Fruit fly (Drosophila melanogaster): ENCODE results near the gene CG14659.

Gene CG14659

dm6 chr3R:4804828-4805707 lies 26.0 kb downstream of the CG14659 start:
- TF ChIP-seq dl (GFP tag; optimal IDR thresholded peaks at IDR 0.05; ENCODE audit: insufficient read depth in 1 of 2, partially characterized antibody in 2 of 2) (no peak), tai (GFP tag; optimal IDR thresholded peaks at IDR 0.05) (no peak), Rel (GFP tag; optimal IDR thresholded peaks at IDR 0.05) (no peak), Rel (tag; optimal IDR thresholded peaks at IDR 0.05) (peak; percentile 2), sv (GFP tag; optimal IDR thresholded peaks at IDR 0.05) (peak; percentile 22), Sp1 (GFP tag; optimal IDR thresholded peaks at IDR 0.05) (no peak), Abd-B (GFP tag; optimal IDR thresholded peaks at IDR 0.05) (no peak), dsf (GFP tag; optimal IDR thresholded peaks at IDR 0.05; ENCODE audit: borderline replicate concordance) (no peak)

dm6 chr3R:4804126-4804649 lies 26.9 kb downstream of the CG14659 start:
- TF ChIP-seq HLH106 (tag; optimal IDR thresholded peaks at IDR 0.05), result no peak
- no peak for TF ChIP-seq dmrt93B (GFP tag; optimal IDR thresholded peaks at IDR 0.05)
- no peak for TF ChIP-seq Jra (GFP tag; optimal IDR thresholded peaks at IDR 0.05)
- TF ChIP-seq CG9705 (GFP tag; optimal IDR thresholded peaks at IDR 0.05), result no peak
- no peak for TF ChIP-seq pan (optimal IDR thresholded peaks at IDR 0.05)
- TF ChIP-seq psq (GFP tag; optimal IDR thresholded peaks at IDR 0.05), result no peak
- no peak for TF ChIP-seq Rel (GFP tag; optimal IDR thresholded peaks at IDR 0.05)
- TF ChIP-seq Rel (tag; optimal IDR thresholded peaks at IDR 0.05), result no peak
- no peak for TF ChIP-seq jim (GFP tag; optimal IDR thresholded peaks at IDR 0.05)
- no peak for TF ChIP-seq woc (GFP tag; optimal IDR thresholded peaks at IDR 0.05)
- no peak for TF ChIP-seq Vsx2 (GFP tag; optimal IDR thresholded peaks at IDR 0.05; ENCODE audit: partially characterized antibody)
- no peak for TF ChIP-seq Hr83 (GFP tag; optimal IDR thresholded peaks at IDR 0.05; ENCODE audit: poor library complexity, severe bottlenecking)

dm6 chr3R:4798025-4798424 lies 33.1 kb downstream of the CG14659 start:
- TF ChIP-seq Mio (GFP tag; optimal IDR thresholded peaks at IDR 0.05) (no peak), h (GFP tag; optimal IDR thresholded peaks at IDR 0.05) (no peak), GATAd (GFP tag; optimal IDR thresholded peaks at IDR 0.05) (no peak), psq (GFP tag; optimal IDR thresholded peaks at IDR 0.05) (peak; percentile 19), dsf (GFP tag; optimal IDR thresholded peaks at IDR 0.05; ENCODE audit: borderline replicate concordance) (no peak), Hnf4 (GFP tag; optimal IDR thresholded peaks at IDR 0.05) (no peak), lola (GFP tag; optimal IDR thresholded peaks at IDR 0.05) (no peak)

dm6 chr3R:4797585-4797984 lies 33.5 kb downstream of the CG14659 start:
- TF ChIP-seq CG32264 (GFP tag; optimal IDR thresholded peaks at IDR 0.05) (no peak), Hr78 (GFP tag; optimal IDR thresholded peaks at IDR 0.05) (no peak), lola (GFP tag; optimal IDR thresholded peaks at IDR 0.05) (no peak), Hr83 (GFP tag; optimal IDR thresholded peaks at IDR 0.05; ENCODE audit: poor library complexity, severe bottlenecking) (no peak)

- no peak for TF ChIP-seq Mio (GFP tag; optimal IDR thresholded peaks at IDR 0.05)
- TF ChIP-seq Rel (GFP tag; optimal IDR thresholded peaks at IDR 0.05), result no peak
- no peak for TF ChIP-seq Rel (tag; optimal IDR thresholded peaks at IDR 0.05)
- TF ChIP-seq jim (GFP tag; optimal IDR thresholded peaks at IDR 0.05), result no peak
- no peak for TF ChIP-seq GATAd (GFP tag; optimal IDR thresholded peaks at IDR 0.05)
- no peak for TF ChIP-seq foxo (GFP tag; optimal IDR thresholded peaks at IDR 0.05)
- no peak for TF ChIP-seq Vsx2 (GFP tag; optimal IDR thresholded peaks at IDR 0.05; ENCODE audit: partially characterized antibody)
- TF ChIP-seq sv (GFP tag; optimal IDR thresholded peaks at IDR 0.05), result no peak
- TF ChIP-seq Dif (GFP tag; optimal IDR thresholded peaks at IDR 0.05; ENCODE audit: partially characterized antibody), result no peak
- TF ChIP-seq Hnf4 (GFP tag; optimal IDR thresholded peaks at IDR 0.05), result no peak
- TF ChIP-seq dl (GFP tag; optimal IDR thresholded peaks at IDR 0.05; ENCODE audit: insufficient read depth in 1 of 2, partially characterized antibody in 2 of 2), result no peak
- TF ChIP-seq Myc (optimal IDR thresholded peaks at IDR 0.05), result no peak
- TF ChIP-seq Abd-B (GFP tag; optimal IDR thresholded peaks at IDR 0.05), result no peak
- TF ChIP-seq usp (GFP tag; optimal IDR thresholded peaks at IDR 0.05), result no peak
- no peak for TF ChIP-seq woc (GFP tag; optimal IDR thresholded peaks at IDR 0.05)
- TF ChIP-seq ey (GFP tag; optimal IDR thresholded peaks at IDR 0.05), result no peak
- no peak for TF ChIP-seq HLH106 (tag; optimal IDR thresholded peaks at IDR 0.05)
- TF ChIP-seq CrebA (GFP tag; optimal IDR thresholded peaks at IDR 0.05; ENCODE audit: borderline replicate concordance), result no peak
- TF ChIP-seq tai (GFP tag; optimal IDR thresholded peaks at IDR 0.05), result no peak
- TF ChIP-seq lola (GFP tag; optimal IDR thresholded peaks at IDR 0.05), result no peak
- TF ChIP-seq Dfd (GFP tag; optimal IDR thresholded peaks at IDR 0.05), result no peak
Measured at dm6 chr3R:4784622-4785021, 46.5 kb downstream of the CG14659 start, which contains the start of gene Ccdc39. Ccdc39 (minus strand) TSS chr3R:4784722.

All from whole organism, wandering third instar larva.